Fruit fly (Drosophila melanogaster) whole organism: Measurements from ENCODE around the gene CG7264.

Experiments
- CG8478 ChIP-seq: fragments of >200 bp; optimal IDR thresholded peaks from 2 replicates; lab custom pipeline; 2018; ENCODE audit warnings: inconsistent platforms
- Dll ChIP-seq: fragments of >200 bp; optimal IDR thresholded peaks from 2 replicates; lab custom pipeline; 2017
- EcR ChIP-seq, 2 experiments: fragments of >200 bp; optimal IDR thresholded peaks; 2 replicates each; lab custom pipeline; 2017; ENCODE audit warnings: missing biosample characterization in 2 of 2, missing genetic modification characterization in 2 of 2, missing genetic modification reagents in 2 of 2

- TF ChIP-seq Dll (lab: Kevin White, UChicago) (no peak), EcR (GFP tag; optimal IDR thresholded peaks at IDR 0.05; lab: Kevin White, UChicago) (no peak), CG8478 (lab: Kevin White, UChicago) (no peak)
These were observed 13.5 kb upstream of the CG7264 start, which contains the start of gene CG14130 for dm6 chr3L:11815220-11815797.
